Fruit fly (Drosophila melanogaster): ENCODE results near the gene klar.

klar gene

DNA sequence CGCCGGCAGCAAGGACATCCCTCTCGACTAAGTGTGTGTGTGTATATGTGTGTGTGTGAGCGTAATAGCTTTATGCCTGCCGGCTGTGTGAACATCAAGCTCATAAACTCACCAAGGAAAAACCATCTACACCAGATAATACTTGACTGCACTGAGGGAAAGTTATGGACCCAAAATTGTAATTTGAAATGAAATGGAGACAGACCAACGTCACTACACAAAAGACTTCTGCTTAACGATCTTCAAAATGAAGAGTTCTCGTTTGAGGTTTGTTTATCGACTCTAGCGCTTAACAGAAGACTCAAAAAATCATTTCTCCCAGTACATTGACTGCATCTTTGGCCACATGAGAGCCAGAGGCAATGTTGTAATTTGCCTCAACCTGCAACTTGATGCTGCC, 152.3 kb downstream of the klar start:
- peak; percentile 61 for TF ChIP-seq acj6 (GFP tag; optimal IDR thresholded peaks at IDR 0.05)
- peak; percentile 45 for TF ChIP-seq CG10669 (GFP tag; optimal IDR thresholded peaks at IDR 0.05)
- TF ChIP-seq ss (GFP tag; optimal IDR thresholded peaks at IDR 0.05): peak in 1 of 2 experiments; percentile 25
- TF ChIP-seq vri (GFP tag; optimal IDR thresholded peaks at IDR 0.05): peak; percentile 51
- peak; percentile 55 for TF ChIP-seq Sox102F (GFP tag; optimal IDR thresholded peaks at IDR 0.05)
- TF ChIP-seq fkh (GFP tag; optimal IDR thresholded peaks at IDR 0.05): no peak
- TF ChIP-seq topi (GFP tag; optimal IDR thresholded peaks at IDR 0.05): peak; percentile 73
- TF ChIP-seq Ets21C (GFP tag; optimal IDR thresholded peaks at IDR 0.05): peak; percentile 40
- TF ChIP-seq achi (GFP tag; optimal IDR thresholded peaks at IDR 0.05): peak; percentile 57
- 0 out of 2 replicates have a peak, but pooled peaks have one; percentile 20 for TF ChIP-seq Gug (GFP tag; IDR thresholded peaks at IDR 0.05)
- no peak for TF ChIP-seq Sox15 (GFP tag; optimal IDR thresholded peaks at IDR 0.05)
- peak; percentile 40 for TF ChIP-seq net (GFP tag; optimal IDR thresholded peaks at IDR 0.05)
- peak; percentile 13 for TF ChIP-seq fd59A (GFP tag; optimal IDR thresholded peaks at IDR 0.05)
- peak; percentile 51 for TF ChIP-seq OdsH (GFP tag; optimal IDR thresholded peaks at IDR 0.05)
- peak; percentile 36 for TF ChIP-seq CG15336 (GFP tag; IDR thresholded peaks at IDR 0.05)
- peak; percentile 69 for TF ChIP-seq CG31627 (GFP tag; optimal IDR thresholded peaks at IDR 0.05)
- TF ChIP-seq CG3032 (tag; optimal IDR thresholded peaks at IDR 0.05): peak; percentile 29
- TF ChIP-seq esn (GFP tag; optimal IDR thresholded peaks at IDR 0.05): peak; percentile 72
- peak; percentile 26 for TF ChIP-seq CG6808 (GFP tag; optimal IDR thresholded peaks at IDR 0.05)
- TF ChIP-seq Met (GFP tag; optimal IDR thresholded peaks at IDR 0.05): peak; percentile 65
- peak; percentile 57 for TF ChIP-seq Ets96B (tag; optimal IDR thresholded peaks at IDR 0.05)
- TF ChIP-seq salr (GFP tag; optimal IDR thresholded peaks at IDR 0.05): peak; percentile 24 to 48
- TF ChIP-seq CG1621 (tag; optimal IDR thresholded peaks at IDR 0.05): peak; percentile 44
- TF ChIP-seq cyc (GFP tag; optimal IDR thresholded peaks at IDR 0.05): peak; percentile 70
- TF ChIP-seq CG32006 (GFP tag; optimal IDR thresholded peaks at IDR 0.05): peak; percentile 28
- TF ChIP-seq CG9139 (GFP tag; optimal IDR thresholded peaks at IDR 0.05): no peak
- TF ChIP-seq CG6854 (GFP tag; optimal IDR thresholded peaks at IDR 0.05): no peak
- TF ChIP-seq svp (GFP tag): peak; percentile 84
- TF ChIP-seq CG11294 (GFP tag; IDR thresholded peaks at IDR 0.05): no peak
- no peak for TF ChIP-seq Lpt (GFP tag; optimal IDR thresholded peaks at IDR 0.05)
- TF ChIP-seq CG11902 (GFP tag; optimal IDR thresholded peaks at IDR 0.05): peak; percentile 36
- TF ChIP-seq CG8319 (GFP tag; optimal IDR thresholded peaks at IDR 0.05): peak; percentile 10
- peak; percentile 51 for TF ChIP-seq CG10631 (GFP tag; optimal IDR thresholded peaks at IDR 0.05)
- TF ChIP-seq CG11762 (GFP tag; optimal IDR thresholded peaks at IDR 0.05; ENCODE audit: insufficient read depth): peak; percentile 36
- TF ChIP-seq pdm3 (GFP tag; optimal IDR thresholded peaks at IDR 0.05): peak; percentile 55
- peak; percentile 73 for TF ChIP-seq CG3919 (GFP tag; optimal IDR thresholded peaks at IDR 0.05)
- peak; percentile 73 for TF ChIP-seq Hr39 (GFP tag; optimal IDR thresholded peaks at IDR 0.05)
- TF ChIP-seq CG4318 (GFP tag; optimal IDR thresholded peaks at IDR 0.05): no peak
- TF ChIP-seq Eip75B (GFP tag; optimal IDR thresholded peaks at IDR 0.05): peak; percentile 54
- no peak for TF ChIP-seq CG6276 (GFP tag; optimal IDR thresholded peaks at IDR 0.05)
- peak; percentile 66 for TF ChIP-seq lz (GFP tag; optimal IDR thresholded peaks at IDR 0.05)
- peak; percentile 35 for TF ChIP-seq CG34406 (GFP tag; optimal IDR thresholded peaks at IDR 0.05)
- TF ChIP-seq Blimp-1 (GFP tag; optimal IDR thresholded peaks at IDR 0.05): no peak
- TF ChIP-seq dsx (GFP tag; optimal IDR thresholded peaks at IDR 0.05; ENCODE audit: poor library complexity, severe bottlenecking): peak; percentile 30
- TF ChIP-seq CG8119 (GFP tag; IDR thresholded peaks at IDR 0.05): no peak
- peak; percentile 1 for TF ChIP-seq fd85E (GFP tag; optimal IDR thresholded peaks at IDR 0.05)
- peak; percentile 1 for TF ChIP-seq Eip93F (GFP tag; optimal IDR thresholded peaks at IDR 0.05)
- peak; percentile 4 for TF ChIP-seq CG8632 (GFP tag; optimal IDR thresholded peaks at IDR 0.05)
- TF ChIP-seq eg (GFP tag; IDR thresholded peaks at IDR 0.05): 0 out of 3 replicates have a peak, but pooled peaks have one; percentile 13
- peak; percentile 50 for TF ChIP-seq CG6792 (GFP tag; optimal IDR thresholded peaks at IDR 0.05)
- TF ChIP-seq Hr4 (GFP tag; optimal IDR thresholded peaks at IDR 0.05): peak; percentile 3
- TF ChIP-seq CG6163 (GFP tag; IDR thresholded peaks at IDR 0.05): peak; percentile 65; the same call in 2 of the 3 replicates

All from whole organism, prepupa.